Worm (Caenorhabditis elegans): ENCODE data around the gene str-121.

The str-121 gene

ce11 chrV:265062-265963, 10.8 kb upstream of the str-121 start:
- peak; percentile 54 for TF ChIP-seq nhr-2 (tag; optimal IDR thresholded peaks at IDR 0.05)
- TF ChIP-seq unc-120 (tag; optimal IDR thresholded peaks at IDR 0.05; ENCODE audit: poor library complexity, severe bottlenecking), result peak; percentile 99
- peak; percentile 89 for TF ChIP-seq M03D4.4 (tag; optimal IDR thresholded peaks at IDR 0.05)
- TF ChIP-seq unc-62 (GFP tag; optimal IDR thresholded peaks at IDR 0.05), result peak; percentile 47
- TF ChIP-seq mls-2 (tag; optimal IDR thresholded peaks at IDR 0.05), result peak; percentile 63
- peak; percentile 80 for TF ChIP-seq bed-3 (GFP tag; optimal IDR thresholded peaks at IDR 0.05)
- peak; percentile 5 for TF ChIP-seq mab-5 (tag; optimal IDR thresholded peaks at IDR 0.05)
- peak; percentile 46 for TF ChIP-seq tbx-8 (GFP tag; optimal IDR thresholded peaks at IDR 0.05)
- TF ChIP-seq nhr-237 (tag; optimal IDR thresholded peaks at IDR 0.05), result peak; percentile 23

DNA sequence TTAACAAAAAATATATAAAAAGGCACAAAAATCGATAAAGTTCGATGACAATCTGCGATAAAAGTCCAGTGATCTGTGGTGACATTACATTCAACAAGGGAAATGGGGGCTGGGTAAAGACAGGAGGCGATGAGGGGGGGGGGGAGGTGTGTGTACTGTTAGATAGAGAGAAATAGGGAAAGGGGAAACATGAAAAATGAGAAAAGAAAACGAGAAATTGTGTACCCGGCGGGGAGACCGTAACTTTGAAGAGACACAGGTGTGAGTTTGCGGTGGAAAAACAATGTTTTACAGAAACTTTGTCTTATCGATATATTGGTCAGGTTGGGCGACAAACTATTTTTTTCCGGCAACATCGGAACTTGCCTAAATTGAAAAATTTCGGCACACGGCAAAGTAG, 5.8 kb upstream of the str-121 start:
- TF ChIP-seq lsy-2 (tag; optimal IDR thresholded peaks at IDR 0.05), result no peak

DNA sequence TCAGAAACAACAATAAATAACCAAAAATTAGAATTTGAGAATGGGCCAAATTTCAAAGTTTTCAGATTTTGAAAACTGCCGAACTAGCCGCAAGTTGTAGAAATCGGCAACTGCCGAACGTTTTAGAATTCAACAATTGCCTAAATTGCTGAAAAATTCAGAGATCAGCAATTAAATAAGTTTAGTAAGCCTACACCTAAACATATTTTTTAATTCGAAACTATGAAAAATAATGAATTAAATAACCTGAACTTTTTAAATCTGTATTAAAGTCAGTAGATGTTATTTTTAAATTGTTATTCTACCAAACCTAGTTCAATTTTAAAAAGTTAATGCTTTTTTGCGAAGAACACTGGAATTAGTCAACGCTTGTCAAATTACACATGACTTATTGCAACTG, 4.2 kb upstream of the str-121 start, which contains the start of gene nhr-204:
Gene nhr-204, minus strand, starts transcription at position 101 of the 400 bp plus-strand sequence.
- no peak for TF ChIP-seq lsy-2 (tag; optimal IDR thresholded peaks at IDR 0.05)
- no peak for TF ChIP-seq tbx-8 (GFP tag; optimal IDR thresholded peaks at IDR 0.05)
- TF ChIP-seq M03D4.4 (tag; optimal IDR thresholded peaks at IDR 0.05), result no peak
- no peak for TF ChIP-seq sem-2 (GFP tag; optimal IDR thresholded peaks at IDR 0.05)
- TF ChIP-seq unc-39 (tag; optimal IDR thresholded peaks at IDR 0.05), result no peak
- no peak for TF ChIP-seq nhr-28 (tag; optimal IDR thresholded peaks at IDR 0.05)
- TF ChIP-seq zip-8 (tag; optimal IDR thresholded peaks at IDR 0.05), result no peak
- no peak for TF ChIP-seq ceh-39 (tag; optimal IDR thresholded peaks at IDR 0.05)
- no peak for TF ChIP-seq flh-1 (GFP tag; optimal IDR thresholded peaks at IDR 0.05)
- TF ChIP-seq nhr-76 (tag; optimal IDR thresholded peaks at IDR 0.05), result no peak
- no peak for TF ChIP-seq bed-3 (GFP tag; optimal IDR thresholded peaks at IDR 0.05)
- no peak for TF ChIP-seq elt-3 (tag; optimal IDR thresholded peaks at IDR 0.05)

DNA sequence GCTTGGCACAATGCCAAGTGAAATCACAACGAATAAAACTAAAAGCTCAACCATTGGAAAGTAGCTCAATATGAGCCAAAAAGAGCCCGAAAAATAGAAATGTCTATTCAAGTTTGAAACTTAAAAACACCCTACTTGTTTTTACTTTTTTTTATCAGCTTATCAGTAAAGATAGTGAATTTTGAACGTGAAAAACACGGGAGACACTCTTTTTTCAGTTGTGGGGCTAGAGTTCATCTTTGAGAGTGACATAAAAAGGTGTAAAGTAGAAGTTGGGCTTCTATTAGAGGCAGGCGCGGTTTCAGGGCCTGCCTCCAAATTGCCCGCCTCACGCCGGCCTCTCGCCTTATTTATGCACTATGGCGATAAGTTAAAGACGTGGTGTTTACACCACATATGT, 2.8 kb downstream of the str-121 start, which contains the start of gene oac-39:
Gene oac-39, minus strand, starts transcription at position 101 of the 400 bp plus-strand sequence.
- TF ChIP-seq flh-1 (GFP tag; optimal IDR thresholded peaks at IDR 0.05), result no peak
- no peak for TF ChIP-seq pha-4 (tag; optimal IDR thresholded peaks at IDR 0.05)
- no peak for TF ChIP-seq unc-120 (tag; optimal IDR thresholded peaks at IDR 0.05; ENCODE audit: poor library complexity, severe bottlenecking)
- TF ChIP-seq lsy-2 (tag; optimal IDR thresholded peaks at IDR 0.05), result no peak
- no peak for TF ChIP-seq hlh-1 (tag; optimal IDR thresholded peaks at IDR 0.05)
- no peak for TF ChIP-seq ces-1 (GFP tag; optimal IDR thresholded peaks at IDR 0.05)

DNA sequence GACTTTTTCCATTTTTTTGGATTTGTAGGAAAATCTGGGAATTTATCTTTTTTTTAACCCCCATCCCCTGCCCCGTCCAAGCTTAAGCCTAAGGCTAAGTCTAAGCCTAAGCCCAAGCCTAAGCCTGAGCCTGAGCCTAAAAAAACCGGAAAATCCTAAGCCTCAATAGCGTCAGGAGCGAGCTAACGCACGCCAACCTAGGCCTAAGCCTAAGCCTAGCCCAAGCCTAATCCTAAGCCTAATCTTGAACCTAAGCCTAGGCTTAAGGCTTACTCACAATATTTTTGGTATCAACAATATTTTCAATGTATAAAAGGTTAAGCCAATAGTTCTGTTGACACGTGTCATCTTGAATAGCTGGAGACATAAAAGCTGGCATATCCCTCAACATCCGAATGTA, 5.9 kb downstream of the str-121 start:
- TF ChIP-seq unc-39 (tag; optimal IDR thresholded peaks at IDR 0.05) (no peak), nhr-12 (tag; optimal IDR thresholded peaks at IDR 0.05) (no peak), ham-2 (GFP tag; optimal IDR thresholded peaks at IDR 0.05) (no peak)

ce11 chrV:247576-247975, 6.9 kb downstream of the str-121 start:
- TF ChIP-seq lin-32 (GFP tag; optimal IDR thresholded peaks at IDR 0.05) (no peak), mab-5 (tag; optimal IDR thresholded peaks at IDR 0.05) (no peak), zip-8 (tag; optimal IDR thresholded peaks at IDR 0.05) (no peak)

DNA sequence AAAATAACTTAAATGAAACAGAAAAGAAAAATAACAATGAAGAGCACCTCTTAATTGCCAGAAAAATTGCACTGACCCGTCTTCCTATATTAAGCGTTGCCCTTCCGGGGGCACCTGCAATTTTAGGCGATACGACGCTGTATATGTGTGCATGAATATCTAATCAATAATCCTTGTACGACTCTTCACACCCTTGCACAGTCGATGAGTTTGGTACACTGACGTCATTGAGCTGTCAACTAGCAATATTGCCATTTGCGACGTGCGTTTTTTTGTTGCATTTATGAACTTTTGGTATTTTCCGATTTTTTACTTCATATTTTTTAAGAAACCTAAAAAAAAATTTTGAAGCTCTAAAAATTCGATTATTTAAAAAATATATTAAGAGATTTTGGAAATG, 8.4 kb downstream of the str-121 start, which contains the start of gene kin-34:
Gene kin-34, minus strand, starts transcription at position 101 of the 400 bp plus-strand sequence.
- TF ChIP-seq tbx-8 (GFP tag; optimal IDR thresholded peaks at IDR 0.05) (no peak), lsy-2 (tag; optimal IDR thresholded peaks at IDR 0.05) (no peak), drap-1 (GFP tag; optimal IDR thresholded peaks at IDR 0.05) (no peak), cnd-1 (tag; optimal IDR thresholded peaks at IDR 0.05) (no peak), ceh-43 (GFP tag; optimal IDR thresholded peaks at IDR 0.05) (no peak), nhr-12 (tag; optimal IDR thresholded peaks at IDR 0.05) (no peak), ceh-39 (tag; optimal IDR thresholded peaks at IDR 0.05) (peak; percentile 8), elt-3 (tag; optimal IDR thresholded peaks at IDR 0.05) (no peak)

Measured in whole organism, mixed stage, embryonic.